Worm (Caenorhabditis elegans) whole organism, young adult: ENCODE results near the gene F19G12.11.

ENCODE experiments used
- B0019.2 ChIP-seq: fragments of 200-800 bp; sonication (Bioruptor generic); conservative IDR thresholded peaks from 2 replicates; pipeline ENCODE4 v1.3.6; 2022; ENCODE audit warnings: missing genetic modification reagents, missing genetic modification characterization, missing compliant biosample characterization
- K11D2.4 ChIP-seq: fragments of 200-800 bp; sonication (Bioruptor generic); IDR thresholded peaks from 2 replicates; pipeline ENCODE4 v1.3.6; 2022; ENCODE audit warnings: missing genetic modification reagents, missing genetic modification characterization, missing compliant biosample characterization
- Y53G8AR.9 ChIP-seq: fragments of 200-800 bp; sonication (Bioruptor generic); conservative IDR thresholded peaks from 2 replicates; pipeline ENCODE4 v1.3.6; 2022; ENCODE audit warnings: missing genetic modification reagents, missing genetic modification characterization, missing compliant biosample characterization
- Y67H2A.10 ChIP-seq: fragments of 200-800 bp; sonication (Bioruptor generic); conservative IDR thresholded peaks from 2 replicates; pipeline ENCODE4 v1.3.6; 2022; ENCODE audit warnings: missing genetic modification reagents, missing genetic modification characterization, missing compliant biosample characterization
- atf-7 ChIP-seq: sonication (generic microtip); optimal IDR thresholded peaks from 2 replicates; lab custom pipeline; 2017; ENCODE audit warnings: mild to moderate bottlenecking, missing genetic modification characterization, missing compliant biosample characterization
- attf-6 ChIP-seq: fragments of 200-800 bp; sonication (Bioruptor generic); IDR thresholded peaks from 2 replicates; pipeline ENCODE4 v1.3.6; 2022; ENCODE audit warnings: missing genetic modification reagents, missing genetic modification characterization, missing compliant biosample characterization
- bed-1 ChIP-seq: fragments of 200-800 bp; sonication (Bioruptor generic); IDR thresholded peaks from 2 replicates; pipeline ENCODE4 v1.3.6; 2022; ENCODE audit warnings: missing genetic modification reagents, missing genetic modification characterization, missing compliant biosample characterization
- cebp-2 ChIP-seq: fragments of 200-800 bp; sonication (Bioruptor generic); IDR thresholded peaks from 2 replicates; pipeline ENCODE4 v1.3.6; 2022; ENCODE audit warnings: missing genetic modification characterization, missing compliant biosample characterization
- ceh-58 ChIP-seq: fragments of 200-800 bp; sonication (Bioruptor generic); IDR thresholded peaks from 2 replicates; pipeline ENCODE4 v1.3.6; 2022; ENCODE audit warnings: missing genetic modification characterization, missing compliant biosample characterization
- die-1 ChIP-seq: sonication (generic microtip); optimal IDR thresholded peaks from 2 replicates; lab custom pipeline; 2016; ENCODE audit warnings: missing genotype, mild to moderate bottlenecking, missing genetic modification characterization, missing compliant biosample characterization
- egrh-3 ChIP-seq: fragments of 200-800 bp; sonication (Bioruptor generic); IDR thresholded peaks from 2 replicates; pipeline ENCODE4 v1.3.6; 2022; ENCODE audit warnings: missing genetic modification reagents, missing genetic modification characterization, missing compliant biosample characterization
- ekl-4 ChIP-seq: fragments of 200-800 bp; sonication (Bioruptor generic); IDR thresholded peaks from 2 replicates; pipeline ENCODE4 v1.3.6; 2022; ENCODE audit warnings: missing genetic modification reagents, missing genetic modification characterization, missing compliant biosample characterization
- him-1 ChIP-seq: sonication (generic microtip); optimal IDR thresholded peaks from 2 replicates; lab custom pipeline; 2016; ENCODE audit warnings: missing genotype, missing genetic modification reagents, missing genetic modification characterization, missing compliant biosample characterization
- hmg-1.2 ChIP-seq: fragments of 200-800 bp; sonication (Bioruptor generic); IDR thresholded peaks from 2 replicates; pipeline ENCODE4 v1.3.6; 2022; ENCODE audit warnings: missing genetic modification reagents, missing genetic modification characterization, missing compliant biosample characterization
- hrde-1 ChIP-seq: sonication (generic microtip); optimal IDR thresholded peaks from 2 replicates; lab custom pipeline; 2016; ENCODE audit warnings: missing genetic modification characterization, mild to moderate bottlenecking, missing compliant biosample characterization, moderate library complexity, missing genotype, missing genetic modification reagents, borderline replicate concordance
- lin-26 ChIP-seq: fragments of 200-800 bp; sonication (Bioruptor generic); IDR thresholded peaks from 2 replicates; pipeline ENCODE4 v1.3.6; 2022; ENCODE audit warnings: missing genetic modification reagents, missing genetic modification characterization, missing compliant biosample characterization
- lin-35 ChIP-seq, 3 experiments: fragments of 150-350 bp in 2 of 3; sonication (generic microtip) in 1 of 3; optimal IDR thresholded peaks; 2 replicates each; lab custom pipeline; 2014 to 2018; ENCODE audit warnings: missing biosample characterization in 3 of 3, missing genetic modification characterization in 3 of 3, missing genetic modification reagents in 3 of 3
- mcd-1 ChIP-seq: fragments of 200-800 bp; sonication (Bioruptor generic); IDR thresholded peaks from 2 replicates; pipeline ENCODE4 v1.3.6; 2022; ENCODE audit warnings: missing genetic modification reagents, missing genetic modification characterization, missing compliant biosample characterization
- mel-28 ChIP-seq: sonication (generic microtip); optimal IDR thresholded peaks from 2 replicates; lab custom pipeline; 2016; ENCODE audit warnings: borderline replicate concordance, mild to moderate bottlenecking, missing genetic modification characterization, missing compliant biosample characterization
- nfyb-1 ChIP-seq: fragments of 200-800 bp; sonication (Bioruptor generic); IDR thresholded peaks from 2 replicates; pipeline ENCODE4 v1.3.6; 2022; ENCODE audit warnings: missing genetic modification reagents, missing genetic modification characterization, missing compliant biosample characterization
- nhr-27 ChIP-seq: fragments of 200-800 bp; sonication (Bioruptor generic); optimal IDR thresholded peaks from 2 replicates; lab custom pipeline; 2018; ENCODE audit warnings: mild to moderate bottlenecking, missing genetic modification characterization, moderate library complexity, missing compliant biosample characterization
- rcor-1 ChIP-seq: fragments of 200-800 bp; sonication (Bioruptor generic); IDR thresholded peaks from 2 replicates; pipeline ENCODE4 v1.3.6; 2022; ENCODE audit warnings: missing genetic modification reagents, missing genetic modification characterization, missing compliant biosample characterization
- rec-8 ChIP-seq, 2 experiments: sonication (generic microtip); optimal IDR thresholded peaks; 2 replicates each; lab custom pipeline; 2016; ENCODE audit warnings: mild to moderate bottlenecking in 2 of 2, missing genetic modification characterization in 2 of 2, missing genetic modification reagents in 2 of 2, missing genotype in 2 of 2, missing biosample characterization in 1 of 2, missing compliant biosample characterization in 1 of 2, moderate library complexity in 1 of 2
- sptf-2 ChIP-seq: fragments of 200-800 bp; sonication (Bioruptor generic); optimal IDR thresholded peaks from 2 replicates; lab custom pipeline; 2018; ENCODE audit warnings: mild to moderate bottlenecking, missing genetic modification characterization, missing compliant biosample characterization
- unc-62 ChIP-seq: fragments of 150-350 bp; optimal IDR thresholded peaks from 2 replicates; lab custom pipeline; 2014; ENCODE audit warnings: missing biosample characterization, missing genetic modification reagents, missing genetic modification characterization
- zfh-2 ChIP-seq: fragments of 200-800 bp; sonication (Bioruptor generic); conservative IDR thresholded peaks from 2 replicates; pipeline ENCODE4 v1.3.6; 2022; ENCODE audit warnings: missing genetic modification reagents, missing genetic modification characterization, missing compliant biosample characterization

The F19G12.11 gene

ce11 chrX:1454385-1454784 is 28.1 kb upstream of the F19G12.11 start (continued):
- no peak for TF ChIP-seq hrde-1 (tag; lab: Kevin White, UChicago)
- peak; percentile 91 for TF ChIP-seq nfyb-1
- TF ChIP-seq cebp-2 (GFP tag; lab: Robert Waterston, UW), result 0 out of 2 replicates have a peak, but pooled peaks have one; percentile 47
- TF ChIP-seq die-1 (tag; lab: Kevin White, UChicago), result peak; percentile 61
- no peak for TF ChIP-seq ceh-58 (GFP tag; lab: Robert Waterston, UW)
- TF ChIP-seq B0019.2, result no peak
- TF ChIP-seq egrh-3, result peak; percentile 77
- TF ChIP-seq rcor-1 (GFP tag; lab: Robert Waterston, UW), result peak; percentile 25; the same call in 1 of the 2 replicates
- TF ChIP-seq attf-6, result no peak
- TF ChIP-seq mel-28 (tag; lab: Kevin White, UChicago), result no peak
- no peak for TF ChIP-seq bed-1
- no peak for TF ChIP-seq sptf-2 (GFP tag; lab: Kevin White, UChicago)
- TF ChIP-seq rec-8 (tag; optimal IDR thresholded peaks at IDR 0.05; lab: Kevin White, UChicago), result no peak
- TF ChIP-seq, all 124 proteins: peak for 62

- no peak for TF ChIP-seq K11D2.4
- TF ChIP-seq atf-7 (tag; lab: Kevin White, UChicago), result peak; percentile 95
- TF ChIP-seq die-1 (tag; lab: Kevin White, UChicago), result no peak
Measured at ce11 chrX:1453770-1454169, 27.4 kb upstream of the F19G12.11 start, which contains the start of gene cebp-1. Gene cebp-1, minus strand, starts transcription at chrX:1453868.

ce11 chrX:1451816-1452602 is 25.7 kb upstream of the F19G12.11 start:
- 0 out of 2 replicates have a peak, but pooled peaks have one; percentile 39 for TF ChIP-seq lin-26
- TF ChIP-seq him-1 (tag; lab: Kevin White, UChicago), result no peak
- TF ChIP-seq ekl-4, result peak; percentile 11; the same call in 1 of the 2 replicates
- TF ChIP-seq lin-35 (GFP tag; optimal IDR thresholded peaks at IDR 0.05; lab: Kevin White, UChicago), result peak in 1 of 3 experiments; percentile 56
- peak; percentile 35 for TF ChIP-seq nhr-27 (tag; lab: Kevin White, UChicago)
- 0 out of 2 replicates have a peak, but pooled peaks have one; percentile 60 for TF ChIP-seq Y53G8AR.9 (GFP tag; lab: Robert Waterston, UW)
- peak; percentile 39; the same call in 1 of the 2 replicates for TF ChIP-seq nfyb-1
- 0 out of 2 replicates have a peak, but pooled peaks have one; percentile 73 for TF ChIP-seq ceh-58 (GFP tag; lab: Robert Waterston, UW)
- no peak for TF ChIP-seq unc-62
- TF ChIP-seq, all 124 proteins: peak for 7

- TF ChIP-seq ceh-58 (GFP tag; lab: Robert Waterston, UW) (no peak), zfh-2 (GFP tag; lab: Robert Waterston, UW) (peak; percentile 89), egrh-3 (peak; percentile 79; the same call in 1 of the 2 replicates)
Measured at ce11 chrX:1451240-1451639, 24.9 kb upstream of the F19G12.11 start.

ce11 chrX:1450352-1450818 is 24.1 kb upstream of the F19G12.11 start, which contains the start of gene W05H7.1:
Gene W05H7.1, plus strand, starts transcription at chrX:1450768.
- TF ChIP-seq hmg-1.2, result peak; percentile 46; the same call in 1 of the 2 replicates
- 0 out of 2 replicates have a peak, but pooled peaks have one; percentile 23 for TF ChIP-seq K11D2.4
- TF ChIP-seq mcd-1 (GFP tag; lab: Robert Waterston, UW), result peak; percentile 7; the same call in 1 of the 2 replicates
- TF ChIP-seq unc-62, result no peak
- no peak for TF ChIP-seq Y67H2A.10 (GFP tag; lab: Robert Waterston, UW)
